Worm (Caenorhabditis elegans) whole organism, late embryonic: Measurements from ENCODE around the gene F53B3.6.

Experiments
- C08G9.2 ChIP-seq: sonication (generic microtip); optimal IDR thresholded peaks from 2 replicates; lab custom pipeline; 2016; ENCODE audit warnings: mild to moderate bottlenecking, missing genetic modification characterization, moderate library complexity, missing compliant biosample characterization
- C38D4.7 ChIP-seq: fragments of 200-800 bp; sonication (Bioruptor generic); optimal IDR thresholded peaks from 2 replicates; lab custom pipeline; 2018; ENCODE audit warnings: mild to moderate bottlenecking, missing genetic modification characterization, moderate library complexity, missing compliant biosample characterization
- F13H6.1 ChIP-seq: sonication (generic microtip); optimal IDR thresholded peaks from 2 replicates; lab custom pipeline; 2016; ENCODE audit warnings: missing genetic modification characterization, missing compliant biosample characterization
- K09A11.1 ChIP-seq: sonication (generic microtip); optimal IDR thresholded peaks from 2 replicates; lab custom pipeline; 2017; ENCODE audit warnings: antibody characterized with exemption, mild to moderate bottlenecking, missing genetic modification characterization, missing compliant biosample characterization; ENCODE audit not compliant: insufficient read depth
- ceh-18 ChIP-seq: sonication (generic microtip); optimal IDR thresholded peaks from 2 replicates; lab custom pipeline; 2016; ENCODE audit warnings: missing genetic modification characterization, missing compliant biosample characterization
- ceh-24 ChIP-seq: sonication (generic microtip); optimal IDR thresholded peaks from 2 replicates; lab custom pipeline; 2016; ENCODE audit warnings: mild to moderate bottlenecking, missing genetic modification characterization, missing compliant biosample characterization
- ceh-30 ChIP-seq: fragments of 150-350 bp; optimal IDR thresholded peaks from 2 replicates; lab custom pipeline; 2014; ENCODE audit warnings: missing biosample characterization, missing genetic modification characterization
- ceh-48 ChIP-seq: sonication (generic microtip); optimal IDR thresholded peaks from 2 replicates; lab custom pipeline; 2016; ENCODE audit warnings: missing genetic modification characterization, inconsistent platforms, missing compliant biosample characterization
- ceh-6 ChIP-seq: fragments of 200-800 bp; sonication (Bioruptor generic); optimal IDR thresholded peaks from 2 replicates; lab custom pipeline; 2018; ENCODE audit warnings: mild to moderate bottlenecking, missing genetic modification characterization, missing compliant biosample characterization
- ceh-9 ChIP-seq: sonication (generic microtip); optimal IDR thresholded peaks from 2 replicates; lab custom pipeline; 2016; ENCODE audit warnings: mild to moderate bottlenecking, missing genetic modification characterization, inconsistent platforms, missing compliant biosample characterization
- dmd-4 ChIP-seq: sonication (generic microtip); optimal IDR thresholded peaks from 2 replicates; lab custom pipeline; 2016; ENCODE audit warnings: borderline replicate concordance, missing genetic modification characterization, missing compliant biosample characterization
- elt-2 ChIP-seq: sonication (generic microtip); optimal IDR thresholded peaks from 2 replicates; lab custom pipeline; 2016; ENCODE audit warnings: missing genetic modification reagents, missing genetic modification characterization, missing compliant biosample characterization
- elt-4 ChIP-seq: sonication (generic microtip); optimal IDR thresholded peaks from 2 replicates; lab custom pipeline; 2016; ENCODE audit warnings: missing genetic modification characterization, missing compliant biosample characterization
- ets-4 ChIP-seq: sonication (generic microtip); optimal IDR thresholded peaks from 2 replicates; lab custom pipeline; 2016; ENCODE audit warnings: missing genetic modification characterization, missing compliant biosample characterization
- eyg-1 ChIP-seq: sonication (generic microtip); optimal IDR thresholded peaks from 2 replicates; lab custom pipeline; 2016; ENCODE audit warnings: missing genotype, missing genetic modification characterization, missing compliant biosample characterization
- fax-1 ChIP-seq: sonication (generic microtip); optimal IDR thresholded peaks from 2 replicates; lab custom pipeline; 2016; ENCODE audit warnings: missing genotype, missing genetic modification characterization, missing compliant biosample characterization
- fkh-6 ChIP-seq: sonication (generic microtip); optimal IDR thresholded peaks from 2 replicates; lab custom pipeline; 2016; ENCODE audit warnings: missing genetic modification characterization, missing compliant biosample characterization
- hlh-15 ChIP-seq: sonication (generic microtip); optimal IDR thresholded peaks from 2 replicates; lab custom pipeline; 2016; ENCODE audit warnings: missing genetic modification characterization, missing compliant biosample characterization
- hlh-8 ChIP-seq: sonication (generic microtip); optimal IDR thresholded peaks from 2 replicates; lab custom pipeline; 2016; ENCODE audit warnings: missing genotype, missing genetic modification characterization, missing compliant biosample characterization
- lim-6 ChIP-seq: sonication (generic microtip); optimal IDR thresholded peaks from 2 replicates; lab custom pipeline; 2016; ENCODE audit warnings: missing genetic modification characterization, missing compliant biosample characterization
- madf-2 ChIP-seq: sonication (generic microtip); optimal IDR thresholded peaks from 2 replicates; lab custom pipeline; 2017; ENCODE audit warnings: missing genetic modification characterization, missing compliant biosample characterization
- nfya-1 ChIP-seq: sonication (generic microtip); optimal IDR thresholded peaks from 2 replicates; lab custom pipeline; 2017; ENCODE audit warnings: missing genetic modification characterization, mild to moderate bottlenecking, missing compliant biosample characterization, antibody characterized with exemption, moderate library complexity
- npax-4 ChIP-seq: sonication (generic microtip); optimal IDR thresholded peaks from 2 replicates; lab custom pipeline; 2016; ENCODE audit warnings: missing genetic modification characterization, missing compliant biosample characterization
- odd-2 ChIP-seq: sonication (generic microtip); optimal IDR thresholded peaks from 2 replicates; lab custom pipeline; 2017; ENCODE audit warnings: antibody characterized with exemption, mild to moderate bottlenecking, missing genetic modification characterization, missing compliant biosample characterization
- pag-3 ChIP-seq: sonication (generic microtip); optimal IDR thresholded peaks from 2 replicates; lab custom pipeline; 2016; ENCODE audit warnings: missing compliant biosample characterization, missing genetic modification characterization, borderline replicate concordance
- pat-9 ChIP-seq: fragments of 200-800 bp; sonication (Bioruptor generic); optimal IDR thresholded peaks from 2 replicates; lab custom pipeline; 2018; ENCODE audit warnings: mild to moderate bottlenecking, missing genetic modification characterization, moderate library complexity, missing compliant biosample characterization
- pax-1 ChIP-seq: fragments of 150-350 bp; optimal IDR thresholded peaks from 2 replicates; lab custom pipeline; 2014; ENCODE audit warnings: missing biosample characterization, missing genetic modification characterization
- pha-2 ChIP-seq: sonication (generic microtip); optimal IDR thresholded peaks from 2 replicates; lab custom pipeline; 2017; ENCODE audit warnings: mild to moderate bottlenecking, missing genetic modification characterization, missing compliant biosample characterization
- pha-4 ChIP-seq: fragments of 150-350 bp; optimal IDR thresholded peaks from 2 replicates; lab custom pipeline; 2018; ENCODE audit warnings: missing biosample characterization, missing genetic modification reagents, missing genetic modification characterization
- pros-1 ChIP-seq: fragments of 150-350 bp; optimal IDR thresholded peaks from 2 replicates; lab custom pipeline; 2014; ENCODE audit warnings: missing biosample characterization, missing genetic modification reagents, missing genetic modification characterization
- ref-2 ChIP-seq: sonication (generic microtip); optimal IDR thresholded peaks from 2 replicates; lab custom pipeline; 2016; ENCODE audit warnings: missing genetic modification characterization, missing compliant biosample characterization
- rnt-1 ChIP-seq: sonication (generic microtip); optimal IDR thresholded peaks from 2 replicates; lab custom pipeline; 2016; ENCODE audit warnings: missing genetic modification characterization, missing compliant biosample characterization
- sdc-2 ChIP-seq: sonication (generic microtip); optimal IDR thresholded peaks from 2 replicates; lab custom pipeline; 2016; ENCODE audit warnings: missing genotype, missing genetic modification characterization, missing compliant biosample characterization
- sox-2 ChIP-seq: fragments of 200-800 bp; sonication (Bioruptor generic); IDR thresholded peaks from 2 replicates; pipeline ENCODE4 v1.3.6; 2022; ENCODE audit warnings: missing genetic modification reagents, missing genetic modification characterization, missing compliant biosample characterization
- sox-4 ChIP-seq: sonication (generic microtip); optimal IDR thresholded peaks from 2 replicates; lab custom pipeline; 2017; ENCODE audit warnings: mild to moderate bottlenecking, missing genetic modification characterization, inconsistent platforms, missing compliant biosample characterization
- tbx-2 ChIP-seq: sonication (generic microtip); optimal IDR thresholded peaks from 2 replicates; lab custom pipeline; 2016; ENCODE audit warnings: missing genetic modification characterization, missing compliant biosample characterization
- unc-3 ChIP-seq, 2 experiments: fragments of 200-800 bp in 1 of 2; sonication (Bioruptor generic) in 1 of 2; sonication (generic microtip) in 1 of 2; conservative IDR thresholded peaks in 1 of 2; optimal IDR thresholded peaks in 1 of 2; 2 replicates each; pipeline versions ENCODE4 v1.3.6 to Lab custom; 2016 to 2022; ENCODE audit warnings: missing compliant biosample characterization in 2 of 2, missing genetic modification characterization in 2 of 2, missing genetic modification reagents in 1 of 2
- unc-55 ChIP-seq: sonication (generic microtip); optimal IDR thresholded peaks from 2 replicates; lab custom pipeline; 2017; ENCODE audit warnings: missing biosample characterization, missing genetic modification reagents, missing genetic modification characterization
- zip-5 ChIP-seq: sonication (generic microtip); optimal IDR thresholded peaks from 2 replicates; lab custom pipeline; 2016; ENCODE audit warnings: missing genetic modification characterization, missing compliant biosample characterization
- ztf-16 ChIP-seq: sonication (generic microtip); optimal IDR thresholded peaks from 2 replicates; lab custom pipeline; 2017; ENCODE audit warnings: missing genetic modification characterization, missing compliant biosample characterization

F53B3.6 gene

DNA sequence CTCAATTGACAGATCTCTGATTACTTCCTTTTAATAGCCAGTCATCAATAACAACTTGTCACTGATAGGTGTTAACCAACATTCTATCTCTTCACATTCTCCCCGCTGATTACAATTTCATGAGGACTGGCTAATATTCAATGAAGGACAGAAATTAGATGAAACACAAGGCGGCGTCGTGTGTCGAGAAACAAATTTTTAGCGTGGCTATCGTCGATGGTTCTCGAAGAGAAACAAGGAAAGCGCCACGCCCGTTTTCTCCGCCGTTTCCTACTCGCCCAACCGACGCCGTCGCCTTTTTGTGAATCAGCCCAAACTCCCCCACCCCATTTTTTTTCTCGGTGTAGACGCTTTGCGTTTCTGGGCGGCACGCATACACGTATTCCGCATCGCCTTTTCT is at the start of gene F53B3.6:
TSS of gene F53B3.6 (plus strand) at position 284 of the 400 bp plus-strand sequence.
- no peak for TF ChIP-seq K09A11.1 (tag; lab: Kevin White, UChicago)
- no peak for TF ChIP-seq hlh-8
- TF ChIP-seq ceh-9 (tag; lab: Kevin White, UChicago): no peak
- TF ChIP-seq odd-2 (tag; lab: Kevin White, UChicago): no peak
- TF ChIP-seq hlh-15 (tag; lab: Kevin White, UChicago): no peak
- no peak for TF ChIP-seq sdc-2
- TF ChIP-seq elt-2 (tag; lab: Kevin White, UChicago): no peak
- TF ChIP-seq C38D4.7 (GFP tag; lab: Kevin White, UChicago): no peak
- no peak for TF ChIP-seq ets-4 (tag; lab: Kevin White, UChicago)
- no peak for TF ChIP-seq unc-3 (GFP tag; conservative IDR thresholded peaks at IDR 0.05; lab: Robert Waterston, UW)
- no peak for TF ChIP-seq unc-3 (tag; optimal IDR thresholded peaks at IDR 0.05; lab: Kevin White, UChicago)
- TF ChIP-seq npax-4: no peak
- no peak for TF ChIP-seq ceh-6
- no peak for TF ChIP-seq pha-4 (tag; lab: Kevin White, UChicago)
- no peak for TF ChIP-seq nfya-1 (tag; lab: Kevin White, UChicago)
- no peak for TF ChIP-seq ceh-48 (tag; lab: Kevin White, UChicago)
- TF ChIP-seq F13H6.1 (tag; lab: Kevin White, UChicago): no peak
- TF ChIP-seq ceh-18 (tag; lab: Kevin White, UChicago): no peak
- TF ChIP-seq ztf-16 (tag; lab: Kevin White, UChicago): no peak
- no peak for TF ChIP-seq pha-2 (tag; lab: Kevin White, UChicago)
- TF ChIP-seq sox-4 (tag; lab: Kevin White, UChicago): no peak
- TF ChIP-seq, all 69 proteins: peak for 0

DNA sequence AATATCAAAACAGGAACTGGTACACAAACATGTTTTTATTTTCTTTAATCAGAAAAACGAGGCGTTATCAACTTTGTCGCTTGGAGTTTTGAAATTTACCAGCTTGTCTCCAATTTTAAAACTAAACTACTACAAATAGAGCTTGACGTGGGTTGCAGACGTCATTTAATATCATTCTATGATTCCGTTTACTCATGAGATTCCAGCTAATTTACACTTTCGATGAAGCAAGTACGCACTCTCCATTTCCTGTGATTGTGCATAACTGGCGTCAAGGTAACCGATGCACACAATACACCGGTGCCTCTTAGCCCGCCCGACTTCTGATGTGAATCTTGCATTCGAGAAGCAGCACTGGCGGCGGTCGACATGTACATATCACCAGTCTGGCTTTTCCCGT is 45.1 kb upstream of the F53B3.6 start:
- no peak for TF ChIP-seq elt-2 (tag; lab: Kevin White, UChicago)
- no peak for TF ChIP-seq ceh-30
- TF ChIP-seq C08G9.2 (tag; lab: Kevin White, UChicago): no peak
- no peak for TF ChIP-seq pat-9
- TF ChIP-seq pax-1: no peak
- no peak for TF ChIP-seq madf-2 (tag; lab: Kevin White, UChicago)
- TF ChIP-seq sdc-2: no peak
- no peak for TF ChIP-seq ceh-48 (tag; lab: Kevin White, UChicago)
- no peak for TF ChIP-seq lim-6 (tag; lab: Kevin White, UChicago)

DNA sequence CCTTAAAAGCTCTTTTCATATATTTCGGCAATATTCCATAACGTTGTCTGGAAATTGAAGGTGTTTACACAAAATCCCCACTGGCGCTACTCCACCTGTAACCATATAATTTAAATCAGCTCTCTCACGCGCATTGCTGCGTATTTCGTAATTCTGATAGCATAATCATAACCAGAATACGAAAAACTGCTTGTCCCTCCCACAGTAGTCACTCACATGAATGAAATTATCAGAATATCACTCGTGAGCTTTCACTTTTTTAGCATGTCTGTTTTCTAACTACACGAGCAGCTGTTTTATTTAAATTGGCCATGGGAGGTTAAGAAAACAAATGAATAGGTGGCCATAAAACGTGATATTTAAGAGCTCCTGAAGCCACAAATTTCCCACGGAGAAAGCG is 44.3 kb upstream of the F53B3.6 start:
- TF ChIP-seq fax-1 (tag; lab: Kevin White, UChicago) (no peak), ref-2 (tag; lab: Kevin White, UChicago) (no peak), tbx-2 (no peak), ets-4 (tag; lab: Kevin White, UChicago) (no peak), eyg-1 (no peak), pag-3 (tag; lab: Kevin White, UChicago) (no peak), rnt-1 (tag; lab: Kevin White, UChicago) (no peak), pat-9 (no peak), unc-55 (GFP tag; lab: Kevin White, UChicago) (no peak), ceh-24 (tag; lab: Kevin White, UChicago) (no peak), dmd-4 (tag; lab: Kevin White, UChicago) (no peak), sox-2 (no peak), fkh-6 (no peak), zip-5 (tag; lab: Kevin White, UChicago) (no peak), pros-1 (tag; lab: Kevin White, UChicago) (no peak), hlh-15 (tag; lab: Kevin White, UChicago) (no peak), K09A11.1 (tag; lab: Kevin White, UChicago) (no peak), elt-4 (tag; lab: Kevin White, UChicago) (no peak)
